Fruit fly (Drosophila melanogaster) Kc167 (cell line): Measurements from ENCODE around the gene pum.

Source experiments
- Myc ChIP-seq: fragments of >200 bp; optimal IDR thresholded peaks from 2 replicates; lab custom pipeline; 2017; ENCODE audit warnings: missing external identifiers
- h ChIP-seq: fragments of >200 bp; optimal IDR thresholded peaks from 3 replicates; lab custom pipeline; 2018; ENCODE audit warnings: missing external identifiers

DNA sequence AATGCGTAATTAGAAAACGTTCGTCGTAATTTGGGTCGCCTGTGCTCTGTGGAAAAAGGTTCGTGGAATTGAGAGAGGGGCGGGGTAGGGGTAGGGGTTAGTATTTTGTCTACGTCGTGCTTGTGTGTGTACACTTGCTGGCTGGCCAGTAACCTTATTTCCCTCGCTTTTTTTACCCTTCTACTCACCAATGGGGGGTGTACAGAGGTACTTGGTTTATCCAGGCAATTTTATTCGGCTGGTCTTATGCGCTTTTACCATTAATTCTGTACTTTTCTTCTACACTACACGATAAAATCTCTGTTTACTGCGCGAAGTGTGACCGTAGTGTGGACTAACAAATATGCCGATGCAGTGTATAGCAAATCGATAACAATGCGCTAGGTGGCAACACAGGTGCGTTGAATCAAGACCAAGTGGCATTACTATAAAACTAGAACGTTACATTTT is 217.8 kb downstream of the pum start, which contains the start of gene tgo:
- TF ChIP-seq Myc (no peak), h (no peak)
